Fruit fly (Drosophila melanogaster) whole organism, prepupa: ENCODE data around the gene RpL7A.

Source experiments
- Blimp-1 ChIP-seq: fragments of 200-800 bp; sonication (Bioruptor generic); optimal IDR thresholded peaks from 3 replicates; lab custom pipeline; 2017; ENCODE audit warnings: missing biosample characterization, missing genetic modification characterization, mild to moderate bottlenecking, moderate library complexity, missing genetic modification reagents
- CG10669 ChIP-seq: fragments of 200-800 bp; sonication (Bioruptor generic); optimal IDR thresholded peaks from 3 replicates; lab custom pipeline; 2018; ENCODE audit warnings: missing biosample characterization, mild to moderate bottlenecking, missing genetic modification characterization, moderate library complexity
- CG11294 ChIP-seq: fragments of 200-800 bp; sonication (Bioruptor generic); IDR thresholded peaks from 2 replicates; pipeline ENCODE4 v1.3.6; 2022; ENCODE audit warnings: missing biosample characterization, missing genetic modification characterization
- CG11762 ChIP-seq: fragments of 200-800 bp; sonication (Bioruptor generic); optimal IDR thresholded peaks from 3 replicates; lab custom pipeline; 2016; ENCODE audit warnings: missing biosample characterization, missing genetic modification characterization; ENCODE audit not compliant: insufficient read depth
- CG11902 ChIP-seq: fragments of 200-800 bp; sonication (Bioruptor generic); optimal IDR thresholded peaks from 3 replicates; lab custom pipeline; 2016; ENCODE audit warnings: missing biosample characterization, missing genetic modification characterization
- CG15336 ChIP-seq: fragments of 200-800 bp; sonication (Bioruptor generic); IDR thresholded peaks from 2 replicates; pipeline ENCODE4 v1.3.6; 2022; ENCODE audit warnings: missing biosample characterization, missing genetic modification characterization
- CG1621 ChIP-seq: fragments of 200-800 bp; sonication (Bioruptor generic); optimal IDR thresholded peaks from 3 replicates; lab custom pipeline; 2018; ENCODE audit warnings: missing biosample characterization, mild to moderate bottlenecking, missing genetic modification characterization
- CG16779 ChIP-seq: fragments of 200-800 bp; sonication (Bioruptor generic); optimal IDR thresholded peaks from 3 replicates; lab custom pipeline; 2017; ENCODE audit warnings: missing biosample characterization, mild to moderate bottlenecking, missing genetic modification characterization
- CG3032 ChIP-seq: fragments of 200-800 bp; optimal IDR thresholded peaks from 2 replicates; lab custom pipeline; 2019; ENCODE audit warnings: missing biosample characterization, mild to moderate bottlenecking, missing genetic modification characterization, moderate library complexity
- CG31627 ChIP-seq: fragments of 200-800 bp; sonication (Bioruptor generic); optimal IDR thresholded peaks from 3 replicates; lab custom pipeline; 2016; ENCODE audit warnings: missing biosample characterization, missing genetic modification characterization
- CG32006 ChIP-seq: fragments of 200-800 bp; sonication (Bioruptor generic); optimal IDR thresholded peaks from 3 replicates; lab custom pipeline; 2017; ENCODE audit warnings: missing biosample characterization, mild to moderate bottlenecking, missing genetic modification characterization
- CG34406 ChIP-seq: fragments of 200-800 bp; sonication (Bioruptor generic); optimal IDR thresholded peaks from 3 replicates; lab custom pipeline; 2016; ENCODE audit warnings: missing biosample characterization, missing genetic modification characterization
- CG3919 ChIP-seq: fragments of 200-800 bp; sonication (Bioruptor generic); optimal IDR thresholded peaks from 3 replicates; lab custom pipeline; 2016; ENCODE audit warnings: missing biosample characterization, missing genetic modification characterization
- CG4318 ChIP-seq: fragments of 200-800 bp; sonication (Bioruptor generic); optimal IDR thresholded peaks from 3 replicates; lab custom pipeline; 2017; ENCODE audit warnings: missing biosample characterization, mild to moderate bottlenecking, missing genetic modification characterization
- CG6163 ChIP-seq: fragments of 200-800 bp; sonication (Bioruptor generic); IDR thresholded peaks from 3 replicates; pipeline ENCODE4 v1.3.6; 2022; ENCODE audit warnings: missing biosample characterization, missing genetic modification characterization
- CG6276 ChIP-seq: fragments of 200-800 bp; sonication (Bioruptor generic); optimal IDR thresholded peaks from 2 replicates; lab custom pipeline; 2017; ENCODE audit warnings: missing biosample characterization, mild to moderate bottlenecking, missing genetic modification characterization
- CG6792 ChIP-seq: fragments of 200-800 bp; sonication (Bioruptor generic); optimal IDR thresholded peaks from 3 replicates; lab custom pipeline; 2016; ENCODE audit warnings: missing biosample characterization, missing genetic modification characterization
- CG6854 ChIP-seq: fragments of 200-800 bp; sonication (Bioruptor generic); optimal IDR thresholded peaks from 2 replicates; lab custom pipeline; 2017; ENCODE audit warnings: missing biosample characterization, mild to moderate bottlenecking, missing genetic modification characterization
- CG7368 ChIP-seq: fragments of 200-800 bp; sonication (Bioruptor generic); optimal IDR thresholded peaks from 3 replicates; lab custom pipeline; 2016; ENCODE audit warnings: missing biosample characterization, missing genetic modification characterization
- CG8632 ChIP-seq: fragments of 200-800 bp; sonication (Bioruptor generic); optimal IDR thresholded peaks from 3 replicates; lab custom pipeline; 2016; ENCODE audit warnings: missing biosample characterization, missing genetic modification characterization
- CG9139 ChIP-seq: fragments of 200-800 bp; sonication (Bioruptor generic); optimal IDR thresholded peaks from 3 replicates; lab custom pipeline; 2017; ENCODE audit warnings: missing biosample characterization, mild to moderate bottlenecking, missing genetic modification characterization
- Eip75B ChIP-seq: fragments of 200-800 bp; sonication (Bioruptor generic); optimal IDR thresholded peaks from 3 replicates; lab custom pipeline; 2016; ENCODE audit warnings: missing biosample characterization, missing genetic modification characterization
- Eip78C ChIP-seq: fragments of 200-800 bp; sonication (Bioruptor generic); peaks from one replicate; lab custom pipeline; 2016; ENCODE audit warnings: missing biosample characterization, missing genetic modification characterization
- Eip93F ChIP-seq: fragments of 200-800 bp; sonication (Bioruptor generic); optimal IDR thresholded peaks from 2 replicates; lab custom pipeline; 2016; ENCODE audit warnings: missing biosample characterization, mild to moderate bottlenecking, missing genetic modification characterization
- Ets21C ChIP-seq: fragments of 200-800 bp; sonication (Bioruptor generic); optimal IDR thresholded peaks from 3 replicates; lab custom pipeline; 2016; ENCODE audit warnings: missing biosample characterization, missing genetic modification characterization
- Ets96B ChIP-seq: fragments of 200-800 bp; optimal IDR thresholded peaks from 2 replicates; lab custom pipeline; 2019; ENCODE audit warnings: missing biosample characterization, mild to moderate bottlenecking, missing genetic modification characterization, moderate library complexity
- Gug ChIP-seq: fragments of 200-800 bp; sonication (Bioruptor generic); IDR thresholded peaks from 2 replicates; pipeline ENCODE4 v1.3.6; 2022; ENCODE audit warnings: missing biosample characterization, missing genetic modification characterization
- Hr38 ChIP-seq: sonication (Bioruptor generic); optimal IDR thresholded peaks from 2 replicates; lab custom pipeline; 2016; ENCODE audit warnings: missing biosample characterization, missing genetic modification characterization
- Hr39 ChIP-seq: fragments of 200-800 bp; sonication (Bioruptor generic); optimal IDR thresholded peaks from 2 replicates; lab custom pipeline; 2016; ENCODE audit warnings: missing biosample characterization, missing genetic modification characterization
- Hr4 ChIP-seq: fragments of 200-800 bp; sonication (Bioruptor generic); optimal IDR thresholded peaks from 3 replicates; lab custom pipeline; 2016; ENCODE audit warnings: missing biosample characterization, missing genetic modification characterization
- Lpt ChIP-seq: fragments of 200-800 bp; sonication (Bioruptor generic); optimal IDR thresholded peaks from 3 replicates; lab custom pipeline; 2016; ENCODE audit warnings: missing biosample characterization, missing genetic modification characterization
- Met ChIP-seq: fragments of 200-800 bp; sonication (Bioruptor generic); optimal IDR thresholded peaks from 3 replicates; lab custom pipeline; 2016; ENCODE audit warnings: missing biosample characterization, missing genetic modification characterization
- OdsH ChIP-seq: fragments of 200-800 bp; sonication (Bioruptor generic); optimal IDR thresholded peaks from 3 replicates; lab custom pipeline; 2016; ENCODE audit warnings: missing biosample characterization, missing genetic modification characterization
- Smox ChIP-seq: fragments of 200-800 bp; sonication (Bioruptor generic); optimal IDR thresholded peaks from 3 replicates; lab custom pipeline; 2016; ENCODE audit warnings: missing biosample characterization, missing genetic modification characterization
- Sox14 ChIP-seq: fragments of 200-800 bp; sonication (Bioruptor generic); optimal IDR thresholded peaks from 3 replicates; lab custom pipeline; 2016; ENCODE audit warnings: missing biosample characterization, missing genetic modification characterization
- Sox15 ChIP-seq: fragments of 200-800 bp; sonication (Bioruptor generic); optimal IDR thresholded peaks from 3 replicates; lab custom pipeline; 2016; ENCODE audit warnings: missing biosample characterization, missing genetic modification characterization
- achi ChIP-seq: fragments of 200-800 bp; sonication (Bioruptor generic); optimal IDR thresholded peaks from 3 replicates; lab custom pipeline; 2016; ENCODE audit warnings: missing biosample characterization, missing genetic modification characterization
- acj6 ChIP-seq: fragments of 200-800 bp; sonication (Bioruptor generic); optimal IDR thresholded peaks from 3 replicates; lab custom pipeline; 2016; ENCODE audit warnings: missing biosample characterization, missing genetic modification characterization
- dac ChIP-seq: fragments of 200-800 bp; sonication (Bioruptor generic); optimal IDR thresholded peaks from 2 replicates; lab custom pipeline; 2017; ENCODE audit warnings: missing biosample characterization, mild to moderate bottlenecking, missing genetic modification characterization
- eg ChIP-seq: fragments of 200-800 bp; sonication (Bioruptor generic); IDR thresholded peaks from 3 replicates; pipeline ENCODE4 v1.3.6; 2022; ENCODE audit warnings: missing biosample characterization, missing genetic modification characterization
- esn ChIP-seq: fragments of 200-800 bp; sonication (Bioruptor generic); optimal IDR thresholded peaks from 2 replicates; lab custom pipeline; 2016; ENCODE audit warnings: missing biosample characterization, mild to moderate bottlenecking, missing genetic modification characterization, moderate library complexity
- fd59A ChIP-seq: fragments of 200-800 bp; sonication (Bioruptor generic); optimal IDR thresholded peaks from 2 replicates; lab custom pipeline; 2017; ENCODE audit warnings: missing biosample characterization, mild to moderate bottlenecking, missing genetic modification characterization, missing genetic modification reagents
- fd85E ChIP-seq: fragments of 200-800 bp; sonication (Bioruptor generic); optimal IDR thresholded peaks from 3 replicates; lab custom pipeline; 2016; ENCODE audit warnings: missing biosample characterization, missing genetic modification characterization
- fkh ChIP-seq: fragments of 200-800 bp; sonication (Bioruptor generic); optimal IDR thresholded peaks from 3 replicates; lab custom pipeline; 2017; ENCODE audit warnings: missing biosample characterization, mild to moderate bottlenecking, missing genetic modification characterization, moderate library complexity
- net ChIP-seq: fragments of 200-800 bp; sonication (Bioruptor generic); optimal IDR thresholded peaks from 3 replicates; lab custom pipeline; 2016; ENCODE audit warnings: missing biosample characterization, missing genetic modification characterization
- pdm3 ChIP-seq: fragments of 200-800 bp; sonication (Bioruptor generic); optimal IDR thresholded peaks from 3 replicates; lab custom pipeline; 2016; ENCODE audit warnings: missing biosample characterization, missing genetic modification characterization
- salr ChIP-seq, 2 experiments: fragments of 200-800 bp; sonication (Bioruptor generic); optimal IDR thresholded peaks; 3 replicates each; lab custom pipeline; 2016 to 2018; ENCODE audit warnings: missing biosample characterization in 2 of 2, missing genetic modification characterization in 2 of 2, mild to moderate bottlenecking in 1 of 2
- spab ChIP-seq: fragments of 200-800 bp; sonication (Bioruptor generic); optimal IDR thresholded peaks from 2 replicates; lab custom pipeline; 2017; ENCODE audit warnings: missing biosample characterization, mild to moderate bottlenecking, missing genetic modification characterization, missing genetic modification reagents
- ss ChIP-seq, 2 experiments: fragments of 200-800 bp; sonication (Bioruptor generic); optimal IDR thresholded peaks; 2 replicates in 1 of 2; 3 replicates in 1 of 2; lab custom pipeline; 2017 to 2018; ENCODE audit warnings: mild to moderate bottlenecking in 2 of 2, missing biosample characterization in 2 of 2, missing genetic modification characterization in 2 of 2, moderate library complexity in 1 of 2
- svp ChIP-seq: fragments of 200-800 bp; sonication (Bioruptor generic); peaks from one replicate; lab custom pipeline; 2016; ENCODE audit warnings: missing biosample characterization, missing genetic modification characterization
- topi ChIP-seq: fragments of 200-800 bp; sonication (Bioruptor generic); optimal IDR thresholded peaks from 3 replicates; lab custom pipeline; 2016; ENCODE audit warnings: missing biosample characterization, missing genetic modification characterization
- vri ChIP-seq: fragments of 200-800 bp; sonication (Bioruptor generic); optimal IDR thresholded peaks from 3 replicates; lab custom pipeline; 2016; ENCODE audit warnings: missing biosample characterization, mild to moderate bottlenecking, missing genetic modification characterization

RpL7A gene

DNA sequence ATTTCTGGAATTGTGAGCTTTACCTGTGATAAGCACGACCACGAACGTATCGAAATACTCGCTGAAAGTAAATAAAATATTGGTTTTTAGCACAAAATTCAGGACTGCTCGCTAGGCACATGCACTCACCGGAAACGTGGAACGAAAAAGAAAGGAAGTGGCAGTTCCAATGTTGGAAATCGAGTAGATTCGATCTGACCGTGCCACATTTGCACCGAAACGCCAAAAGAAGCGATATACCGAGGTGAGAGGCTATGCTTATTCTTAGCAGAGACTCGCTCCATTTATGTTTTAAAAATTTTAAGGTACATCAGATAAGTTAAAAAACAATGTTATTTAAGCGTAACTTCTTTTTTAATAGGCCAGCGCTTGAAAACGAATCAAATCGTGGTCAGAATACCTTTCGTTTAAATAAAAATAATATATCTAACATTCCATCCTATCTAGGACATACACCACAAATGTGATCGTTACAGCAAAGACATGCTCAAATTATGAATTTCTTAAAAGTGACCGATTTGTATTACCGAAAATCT lies at the start of gene RpL7A:
Gene RpL7A, minus strand, starts transcription at position 248 of the 536 bp plus-strand sequence.
- TF ChIP-seq ss (GFP tag; optimal IDR thresholded peaks at IDR 0.05; lab: Kevin White, UChicago) (peak; percentile 54 to 82), Eip78C (GFP tag; lab: Kevin White, UChicago) (peak; percentile 82), CG10669 (GFP tag; lab: Kevin White, UChicago) (peak; percentile 62), esn (GFP tag; lab: Kevin White, UChicago) (peak; percentile 58), acj6 (GFP tag; lab: Kevin White, UChicago) (peak; percentile 5), vri (peak; percentile 60), OdsH (GFP tag; lab: Kevin White, UChicago) (peak; percentile 41), CG15336 (peak; percentile 31; the same call in 1 of the 2 replicates), CG32006 (GFP tag; lab: Kevin White, UChicago) (no peak), pdm3 (peak; percentile 52), achi (GFP tag; lab: Kevin White, UChicago) (peak; percentile 46), Lpt (GFP tag; lab: Kevin White, UChicago) (no peak), CG11762 (GFP tag; lab: Kevin White, UChicago) (no peak), CG7368 (GFP tag; lab: Kevin White, UChicago) (peak; percentile 65), fkh (GFP tag; lab: Kevin White, UChicago) (peak; percentile 22), CG31627 (GFP tag; lab: Kevin White, UChicago) (peak; percentile 38), Smox (GFP tag; lab: Kevin White, UChicago) (peak; percentile 28), CG1621 (tag; lab: Kevin White, UChicago) (peak; percentile 50), CG6854 (peak; percentile 94), Ets21C (peak; percentile 5), Eip93F (GFP tag; lab: Kevin White, UChicago) (no peak), CG6163 (GFP tag; lab: Robert Waterston, UW) (peak; percentile 82), fd59A (GFP tag; lab: Kevin White, UChicago) (peak; percentile 30), salr (GFP tag; optimal IDR thresholded peaks at IDR 0.05; lab: Kevin White, UChicago) (peak in 1 of 2 experiments; percentile 71), CG6276 (GFP tag; lab: Kevin White, UChicago) (no peak), CG3919 (GFP tag; lab: Kevin White, UChicago) (peak; percentile 76), CG8632 (peak; percentile 21), fd85E (GFP tag; lab: Kevin White, UChicago) (no peak), CG11902 (GFP tag; lab: Kevin White, UChicago) (no peak), CG16779 (tag; lab: Kevin White, UChicago) (peak; percentile 59), net (GFP tag; lab: Kevin White, UChicago) (peak; percentile 74), Eip75B (GFP tag; lab: Kevin White, UChicago) (peak; percentile 26), CG9139 (peak; percentile 80), Hr38 (GFP tag; lab: Kevin White, UChicago) (no peak), CG3032 (tag; lab: Kevin White, UChicago) (peak; percentile 16), eg (peak; percentile 60), CG11294 (no peak), Sox14 (GFP tag; lab: Kevin White, UChicago) (no peak), Sox15 (GFP tag; lab: Kevin White, UChicago) (peak; percentile 24), topi (GFP tag; lab: Kevin White, UChicago) (peak; percentile 69), dac (GFP tag; lab: Kevin White, UChicago) (no peak), CG34406 (GFP tag; lab: Kevin White, UChicago) (peak; percentile 65), CG6792 (GFP tag; lab: Kevin White, UChicago) (peak; percentile 48), Met (GFP tag; lab: Kevin White, UChicago) (peak; percentile 60), Hr39 (GFP tag; lab: Kevin White, UChicago) (peak; percentile 37), spab (GFP tag; lab: Kevin White, UChicago) (no peak), CG4318 (GFP tag; lab: Kevin White, UChicago) (no peak), Ets96B (tag; lab: Kevin White, UChicago) (no peak), Hr4 (GFP tag; lab: Kevin White, UChicago) (no peak), svp (peak; percentile 55), Gug (no peak), Blimp-1 (GFP tag; lab: Kevin White, UChicago) (peak; percentile 46)
